Worm (Caenorhabditis elegans): Measurements from ENCODE around the gene dmsr-9.

dmsr-9 gene

ce11 chrV:6796264-6796663, 3.2 kb downstream of the dmsr-9 start:
- no peak for TF ChIP-seq pha-4 (tag; optimal IDR thresholded peaks at IDR 0.05)
- TF ChIP-seq ceh-18 (tag; optimal IDR thresholded peaks at IDR 0.05), result no peak
- no peak for TF ChIP-seq ceh-31 (tag; optimal IDR thresholded peaks at IDR 0.05)
- no peak for TF ChIP-seq dmd-4 (tag; optimal IDR thresholded peaks at IDR 0.05; ENCODE audit: borderline replicate concordance)
- no peak for TF ChIP-seq tbx-2 (tag; optimal IDR thresholded peaks at IDR 0.05)
- no peak for TF ChIP-seq hlh-8 (tag; optimal IDR thresholded peaks at IDR 0.05)
- TF ChIP-seq eyg-1 (tag; optimal IDR thresholded peaks at IDR 0.05), result no peak
- TF ChIP-seq npax-4 (tag; optimal IDR thresholded peaks at IDR 0.05), result no peak
- TF ChIP-seq hlh-30 (tag; optimal IDR thresholded peaks at IDR 0.05; ENCODE audit: insufficient read depth), result no peak
- no peak for TF ChIP-seq C08G9.2 (tag; optimal IDR thresholded peaks at IDR 0.05)

- TF ChIP-seq nfya-1 (tag; optimal IDR thresholded peaks at IDR 0.05) (no peak), ceh-31 (tag; optimal IDR thresholded peaks at IDR 0.05) (peak; percentile 8)
These were observed 5.7 kb downstream of the dmsr-9 start, which contains the start of gene ZC404.1 for ce11 chrV:6793744-6794239. Gene ZC404.1, plus strand, starts transcription at chrV:6794189.

- TF ChIP-seq ceh-24 (tag; optimal IDR thresholded peaks at IDR 0.05) (no peak), unc-42 (tag; optimal IDR thresholded peaks at IDR 0.05) (no peak), tbx-2 (tag; optimal IDR thresholded peaks at IDR 0.05) (no peak), gmeb-2 (tag; optimal IDR thresholded peaks at IDR 0.05) (no peak), elt-2 (tag; optimal IDR thresholded peaks at IDR 0.05) (no peak), K09A11.1 (tag; optimal IDR thresholded peaks at IDR 0.05; ENCODE audit: insufficient read depth) (no peak)
These were observed 6.5 kb downstream of the dmsr-9 start for ce11 chrV:6792973-6793372.

ce11 chrV:6792565-6792964, 6.9 kb downstream of the dmsr-9 start, which contains the start of gene gck-2:
Gene gck-2, minus strand, starts transcription at chrV:6792665.
- TF ChIP-seq lim-6 (tag; optimal IDR thresholded peaks at IDR 0.05), result no peak
- TF ChIP-seq sox-2 (GFP tag; IDR thresholded peaks at IDR 0.05), result no peak
- no peak for TF ChIP-seq ceh-24 (tag; optimal IDR thresholded peaks at IDR 0.05)
- no peak for TF ChIP-seq pha-4 (tag; optimal IDR thresholded peaks at IDR 0.05)
- no peak for TF ChIP-seq pros-1 (tag; optimal IDR thresholded peaks at IDR 0.05)
- no peak for TF ChIP-seq hlh-30 (tag; optimal IDR thresholded peaks at IDR 0.05; ENCODE audit: insufficient read depth)
- TF ChIP-seq fkh-10 (GFP tag; optimal IDR thresholded peaks at IDR 0.05), result no peak

- TF ChIP-seq pqm-1 (tag; optimal IDR thresholded peaks at IDR 0.05) (no peak), ama-1 (optimal IDR thresholded peaks at IDR 0.05) (peak; percentile 46)
These were observed 11.5 kb downstream of the dmsr-9 start, which contains the start of gene ZC404.2 for ce11 chrV:6787906-6788430. Gene ZC404.2, plus strand, starts transcription at chrV:6787952.

- TF ChIP-seq tbx-2 (tag; optimal IDR thresholded peaks at IDR 0.05) (peak; percentile 48), ceh-22 (tag; optimal IDR thresholded peaks at IDR 0.05) (no peak), fax-1 (tag; optimal IDR thresholded peaks at IDR 0.05) (peak; percentile 7), zip-5 (tag; optimal IDR thresholded peaks at IDR 0.05) (peak; percentile 10), sox-2 (GFP tag; IDR thresholded peaks at IDR 0.05) (peak; percentile 62), ceh-31 (tag; optimal IDR thresholded peaks at IDR 0.05) (peak; percentile 39), K09A11.1 (tag; optimal IDR thresholded peaks at IDR 0.05; ENCODE audit: insufficient read depth) (peak; percentile 35), ztf-16 (tag; optimal IDR thresholded peaks at IDR 0.05) (peak; percentile 29), ceh-48 (tag; optimal IDR thresholded peaks at IDR 0.05) (no peak), madf-2 (tag; optimal IDR thresholded peaks at IDR 0.05) (peak; percentile 47), dve-1 (tag; optimal IDR thresholded peaks at IDR 0.05) (peak; percentile 29), ceh-2 (tag; optimal IDR thresholded peaks at IDR 0.05) (peak; percentile 20), ceh-14 (tag; optimal IDR thresholded peaks at IDR 0.05) (peak; percentile 8), ref-2 (tag; optimal IDR thresholded peaks at IDR 0.05) (peak; percentile 16), unc-55 (GFP tag; optimal IDR thresholded peaks at IDR 0.05) (peak; percentile 1), lin-11 (tag; optimal IDR thresholded peaks at IDR 0.05) (no peak), F13H6.1 (tag; optimal IDR thresholded peaks at IDR 0.05) (no peak), odd-2 (tag; optimal IDR thresholded peaks at IDR 0.05) (peak; percentile 21), ceh-45 (GFP tag; IDR thresholded peaks at IDR 0.05) (no peak), nfya-1 (tag; optimal IDR thresholded peaks at IDR 0.05) (peak; percentile 74), elt-2 (tag; optimal IDR thresholded peaks at IDR 0.05) (peak; percentile 59), C08G9.2 (tag; optimal IDR thresholded peaks at IDR 0.05) (peak; percentile 39), sox-4 (tag; optimal IDR thresholded peaks at IDR 0.05) (peak; percentile 28), Y22D7AL.16 (tag; optimal IDR thresholded peaks at IDR 0.05) (peak; percentile 30), pat-9 (tag; optimal IDR thresholded peaks at IDR 0.05) (no peak), unc-42 (tag; optimal IDR thresholded peaks at IDR 0.05) (peak; percentile 71)
These were observed 14.5 kb downstream of the dmsr-9 start, which contains the start of the genes spn-4 and spe-39 for ce11 chrV:6784853-6785492. Gene spn-4, minus strand, starts transcription at chrV:6784903. Gene spe-39, plus strand, starts transcription at chrV:6785451.
